Fruit fly (Drosophila melanogaster): ENCODE data around the gene Nepl4.

The Nepl4 gene

dm6 chr2L:6367478-6367932 is at the start of gene Nepl4:
Gene Nepl4 (plus strand): TSS chr2L:6367882.
- no peak for TF ChIP-seq CG17801 (GFP tag; optimal IDR thresholded peaks at IDR 0.05; ENCODE audit: partially characterized antibody)

- TF ChIP-seq CG17801 (GFP tag; optimal IDR thresholded peaks at IDR 0.05; ENCODE audit: partially characterized antibody): no peak
Observed at dm6 chr2L:6319068-6319467, 48.6 kb upstream of the Nepl4 start.

dm6 chr2L:6323536-6324385 is 43.9 kb upstream of the Nepl4 start, which contains the start of gene PDZ-GEF:
Gene PDZ-GEF (plus strand): TSS chr2L:6323767.
- no peak for TF ChIP-seq CG17801 (GFP tag; optimal IDR thresholded peaks at IDR 0.05; ENCODE audit: partially characterized antibody)

dm6 chr2L:6324386-6324744 is 43.3 kb upstream of the Nepl4 start:
- TF ChIP-seq CG17801 (GFP tag; optimal IDR thresholded peaks at IDR 0.05; ENCODE audit: partially characterized antibody): peak; percentile 89

DNA sequence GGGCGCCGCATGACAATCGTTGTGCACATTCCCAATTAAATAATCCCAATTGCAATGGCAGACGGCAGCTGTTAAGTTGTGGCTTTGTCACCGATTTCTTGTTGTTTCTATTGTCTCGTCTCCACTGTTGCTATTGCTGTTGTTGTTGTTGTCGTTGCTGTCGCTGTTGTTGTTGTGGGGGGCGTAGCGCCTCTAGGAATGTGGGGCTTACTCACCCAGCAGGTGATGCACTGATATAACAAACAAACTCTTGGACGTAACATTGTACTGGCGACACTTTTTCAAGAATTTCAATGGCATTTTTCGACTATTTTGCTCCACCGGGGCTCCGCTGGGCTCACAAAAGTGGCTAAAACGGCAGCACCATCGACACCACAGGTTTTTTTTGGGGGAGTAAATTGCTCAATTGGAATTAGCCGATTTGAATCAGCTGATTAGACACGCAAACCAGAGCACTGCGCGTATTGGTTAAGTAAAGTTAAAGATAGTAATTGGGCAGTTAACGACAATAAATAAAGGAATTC is 29.8 kb upstream of the Nepl4 start:
- no peak for TF ChIP-seq CG17801 (GFP tag; optimal IDR thresholded peaks at IDR 0.05; ENCODE audit: partially characterized antibody)

DNA sequence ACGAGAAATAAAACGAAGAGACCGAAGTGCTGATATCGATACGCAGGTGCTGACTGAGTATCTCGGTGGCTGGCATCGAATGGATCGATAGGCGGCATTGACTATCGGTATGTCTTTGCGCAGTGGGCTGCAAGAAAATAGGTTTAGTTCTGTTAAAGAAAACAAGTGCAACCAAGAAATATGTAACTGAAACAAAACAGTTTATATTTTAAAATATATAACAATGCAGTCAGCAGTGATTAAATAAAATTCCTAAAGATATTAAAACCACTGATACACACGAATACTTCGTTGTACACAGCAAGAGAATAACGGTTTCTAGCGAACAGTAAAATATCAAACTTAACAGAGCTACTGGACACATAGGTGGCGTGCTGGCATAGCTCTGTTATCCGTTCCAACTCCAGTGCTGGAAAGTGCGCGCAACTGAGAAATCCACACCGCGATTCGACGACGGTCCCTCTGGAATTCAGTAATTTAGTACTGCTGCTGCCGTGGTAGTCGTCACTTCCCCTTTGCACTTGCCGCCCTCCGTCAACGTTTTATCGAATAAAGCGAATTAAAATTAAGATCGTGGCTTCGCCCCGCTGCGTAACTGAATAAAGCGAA is 29.2 kb upstream of the Nepl4 start, which contains the start of the genes Pez and Cpr:
Gene Pez, minus strand, starts transcription at position 305 of the 609 bp plus-strand sequence.
Gene Cpr, plus strand, starts transcription at position 470 of the 609 bp plus-strand sequence.
- TF ChIP-seq CG17801 (GFP tag; optimal IDR thresholded peaks at IDR 0.05; ENCODE audit: partially characterized antibody): peak; percentile 42

DNA sequence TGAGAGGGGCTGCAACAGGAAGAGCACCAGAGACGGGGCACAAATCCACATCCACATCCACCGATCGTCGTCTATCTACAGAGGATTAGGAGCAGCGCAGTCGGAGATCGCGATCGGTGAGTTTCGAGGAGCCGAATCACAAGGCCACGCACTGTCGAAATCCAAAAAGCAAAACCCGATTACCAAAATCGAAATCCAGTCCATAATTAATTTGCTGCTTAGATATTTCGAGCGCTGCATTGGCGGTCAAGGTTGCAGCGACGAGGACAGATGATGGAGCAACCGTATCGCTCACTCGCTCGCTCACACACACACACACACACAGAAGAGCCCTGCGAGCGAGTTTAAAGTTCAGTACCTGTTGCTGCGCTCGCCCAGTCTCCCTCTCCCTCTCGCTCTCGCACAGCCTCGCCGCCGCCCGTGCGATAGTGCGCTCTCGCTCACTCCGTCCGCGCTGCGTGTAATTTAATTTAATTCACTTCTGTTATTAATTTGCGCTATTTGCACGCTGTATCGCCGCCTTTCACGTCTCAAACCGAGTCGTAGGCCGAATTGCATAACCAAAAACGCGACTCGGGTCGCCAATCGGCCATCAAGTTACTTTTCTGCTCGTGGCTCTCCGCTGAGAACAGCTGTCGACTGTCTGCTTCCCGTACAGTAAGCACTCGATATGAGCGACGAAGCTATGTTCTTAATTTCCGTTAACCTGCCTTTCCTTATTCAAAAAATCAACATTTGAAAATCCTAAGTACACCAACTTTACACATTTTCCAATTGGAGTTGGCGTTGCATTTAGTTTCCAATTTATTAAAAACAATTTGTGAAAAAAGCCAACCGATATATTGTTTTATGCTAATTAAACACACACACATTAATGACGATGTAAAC is 28.4 kb upstream of the Nepl4 start:
- TF ChIP-seq CG17801 (GFP tag; optimal IDR thresholded peaks at IDR 0.05; ENCODE audit: partially characterized antibody): peak; percentile 28

- TF ChIP-seq CG17801 (GFP tag; optimal IDR thresholded peaks at IDR 0.05; ENCODE audit: partially characterized antibody): no peak
Observed at dm6 chr2L:6340222-6340725, 27.4 kb upstream of the Nepl4 start.

DNA sequence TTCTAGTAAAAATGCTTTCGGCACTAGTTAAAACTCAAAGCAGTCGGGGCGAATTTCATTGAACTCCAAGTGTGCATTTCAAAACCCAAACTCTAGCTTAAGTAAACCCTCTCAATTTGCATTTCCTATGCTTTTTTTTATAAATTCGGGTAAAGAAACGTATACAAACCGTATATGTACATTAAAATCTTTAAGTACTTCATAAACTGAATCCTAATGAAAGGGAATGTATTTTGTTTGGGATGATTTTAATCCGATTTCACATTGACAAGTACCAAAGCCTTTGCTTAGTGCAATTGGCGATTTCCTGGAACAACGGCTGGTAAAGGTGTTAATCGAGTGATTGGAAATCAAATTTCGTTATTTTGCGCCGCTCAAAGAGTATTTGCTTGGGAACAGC is 26.4 kb upstream of the Nepl4 start:
- no peak for TF ChIP-seq CG17801 (GFP tag; optimal IDR thresholded peaks at IDR 0.05; ENCODE audit: partially characterized antibody)

- no peak for TF ChIP-seq CG17801 (GFP tag; optimal IDR thresholded peaks at IDR 0.05; ENCODE audit: partially characterized antibody)
Observed at dm6 chr2L:6343084-6343873, 24.4 kb upstream of the Nepl4 start.

DNA sequence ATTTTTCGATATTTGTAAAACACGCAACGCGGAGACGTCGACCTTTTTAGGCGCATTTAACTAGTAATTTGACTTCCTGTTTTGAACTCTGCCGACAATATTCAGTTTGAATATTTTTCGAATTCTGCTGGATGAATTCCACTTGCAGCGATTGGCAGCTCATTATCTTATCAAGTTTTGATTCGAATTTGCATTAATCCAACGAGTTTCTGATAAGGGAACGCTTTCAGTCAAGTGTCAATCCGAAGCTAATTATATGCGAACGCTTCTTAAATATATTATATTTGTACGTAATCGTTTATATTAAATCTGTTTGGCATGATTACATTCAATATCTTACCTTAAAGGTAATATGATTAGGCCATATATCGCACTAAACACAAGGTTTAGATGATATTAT is 19.4 kb upstream of the Nepl4 start, which contains the start of gene CG9497:
Gene CG9497, minus strand, starts transcription at position 101 of the 400 bp plus-strand sequence.
- no peak for TF ChIP-seq CG17801 (GFP tag; optimal IDR thresholded peaks at IDR 0.05; ENCODE audit: partially characterized antibody)

- TF ChIP-seq CG17801 (GFP tag; optimal IDR thresholded peaks at IDR 0.05; ENCODE audit: partially characterized antibody): peak; percentile 9
Observed at dm6 chr2L:6350984-6351808, 16.5 kb upstream of the Nepl4 start, which contains the start of gene CG9498. Gene CG9498 (minus strand): TSS chr2L:6351034.

DNA sequence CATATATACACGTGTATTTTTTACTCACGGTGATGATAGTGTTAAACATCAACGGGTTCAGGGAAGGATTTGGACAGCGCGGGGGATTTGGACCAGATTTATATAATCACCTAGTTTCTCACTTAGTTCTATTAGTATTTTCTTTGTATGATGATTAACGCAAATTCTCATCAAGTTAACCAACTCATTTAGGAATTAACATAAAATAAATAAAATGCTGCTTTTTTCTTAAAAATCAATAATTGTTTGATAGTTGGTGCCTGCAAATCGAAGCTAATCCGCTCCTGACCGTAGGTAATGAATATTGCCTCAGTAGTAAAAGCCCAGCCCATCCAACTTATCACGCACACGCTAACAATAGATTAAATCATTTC is 15.9 kb upstream of the Nepl4 start:
- TF ChIP-seq CG17801 (GFP tag; optimal IDR thresholded peaks at IDR 0.05; ENCODE audit: partially characterized antibody): peak; percentile 67

Data from ovary, adult (tissue).